Worm (Caenorhabditis elegans) whole organism, L4 larva: ENCODE results near the gene F10C2.4.

ENCODE experiments used
- F37D6.2 ChIP-seq: sonication (generic microtip); optimal IDR thresholded peaks from 2 replicates; lab custom pipeline; 2016; ENCODE audit warnings: mild to moderate bottlenecking, missing genetic modification characterization, missing compliant biosample characterization
- ceh-82 ChIP-seq: sonication (generic microtip); optimal IDR thresholded peaks from 2 replicates; lab custom pipeline; 2017; ENCODE audit warnings: missing biosample characterization, missing genetic modification characterization
- hlh-30 ChIP-seq: sonication (generic microtip); optimal IDR thresholded peaks from 2 replicates; lab custom pipeline; 2017; ENCODE audit warnings: antibody characterized with exemption, mild to moderate bottlenecking, missing genetic modification characterization, missing compliant biosample characterization; ENCODE audit not compliant: insufficient read depth
- lin-38 ChIP-seq: fragments of 200-800 bp; sonication (Bioruptor generic); IDR thresholded peaks from 2 replicates; pipeline ENCODE4 v1.3.6; 2022; ENCODE audit warnings: missing genetic modification reagents, missing genetic modification characterization, missing compliant biosample characterization
- nhr-28 ChIP-seq: fragments of 150-350 bp; optimal IDR thresholded peaks from 2 replicates; lab custom pipeline; 2014; ENCODE audit warnings: missing biosample characterization, missing genetic modification characterization
- pha-4 ChIP-seq, 2 experiments: fragments of 150-350 bp in 1 of 2; fragments of 200-800 bp in 1 of 2; sonication (Bioruptor generic) in 1 of 2; IDR thresholded peaks in 1 of 2; optimal IDR thresholded peaks in 1 of 2; 2 replicates each; pipeline versions ENCODE4 v1.3.6 to Lab custom; 2014 to 2022; ENCODE audit warnings: missing genetic modification characterization in 2 of 2, missing genetic modification reagents in 2 of 2, missing biosample characterization in 1 of 2, missing compliant biosample characterization in 1 of 2
- set-16 ChIP-seq: fragments of 200-800 bp; sonication (Bioruptor generic); IDR thresholded peaks from 2 replicates; pipeline ENCODE4 v1.3.6; 2022; ENCODE audit warnings: missing genetic modification reagents, missing genetic modification characterization, missing compliant biosample characterization
- spr-3 ChIP-seq: fragments of 200-800 bp; sonication (Bioruptor generic); optimal IDR thresholded peaks from 2 replicates; lab custom pipeline; 2018; ENCODE audit warnings: mild to moderate bottlenecking, missing genetic modification characterization, missing compliant biosample characterization
- vab-7 ChIP-seq: fragments of 200-800 bp; sonication (Bioruptor generic); IDR thresholded peaks from 2 replicates; pipeline ENCODE4 v1.3.6; 2022; ENCODE audit warnings: missing genetic modification reagents, missing genetic modification characterization, missing compliant biosample characterization

DNA sequence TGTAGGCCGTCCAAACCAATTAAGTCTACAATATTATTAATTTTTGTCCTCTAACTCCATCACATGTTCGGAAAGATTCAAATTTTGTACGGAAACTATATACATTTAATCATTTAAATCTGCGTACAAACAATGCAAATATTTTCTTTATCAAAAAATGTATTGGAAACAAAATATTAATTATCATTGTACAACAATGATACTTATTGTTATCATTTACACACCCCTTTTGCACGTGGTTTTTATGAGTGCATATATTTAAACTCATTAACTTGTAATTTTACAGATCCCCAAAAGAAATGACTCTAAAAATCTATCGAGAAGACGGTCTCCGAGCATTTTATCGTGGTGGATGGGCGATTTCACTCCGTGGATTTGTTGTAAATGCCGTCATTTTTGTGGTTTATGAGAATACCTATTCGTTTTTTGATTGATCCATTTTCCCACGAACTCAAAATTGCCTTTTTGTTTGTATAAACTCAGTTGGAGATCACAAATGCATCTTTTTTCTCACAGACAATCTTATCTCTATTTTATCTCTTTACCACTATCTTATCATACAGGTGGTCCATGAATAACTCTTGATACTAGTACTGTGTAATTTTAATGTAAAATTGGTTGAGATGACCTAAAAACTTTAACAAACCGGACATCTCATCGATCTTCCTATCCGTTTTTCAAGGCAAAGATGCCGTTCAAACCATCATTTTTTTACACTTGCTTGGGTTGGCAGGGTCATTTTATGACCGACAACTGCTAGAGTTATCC lies 44.7 kb downstream of the F10C2.4 start:
- TF ChIP-seq nhr-28, result no peak
- TF ChIP-seq pha-4 (GFP tag; IDR thresholded peaks at IDR 0.05; lab: Robert Waterston, UW), result no peak
- TF ChIP-seq pha-4 (tag; optimal IDR thresholded peaks at IDR 0.05; lab: Kevin White, UChicago), result no peak
- no peak for TF ChIP-seq spr-3 (GFP tag; lab: Kevin White, UChicago)
- no peak for TF ChIP-seq ceh-82 (tag; lab: Kevin White, UChicago)
- no peak for TF ChIP-seq F37D6.2 (tag; lab: Kevin White, UChicago)
- TF ChIP-seq set-16 (GFP tag; lab: Robert Waterston, UW), result no peak
- no peak for TF ChIP-seq lin-38 (GFP tag; lab: Robert Waterston, UW)
- no peak for TF ChIP-seq hlh-30 (tag; lab: Kevin White, UChicago)
- TF ChIP-seq vab-7, result no peak
